Fruit fly (Drosophila melanogaster): ENCODE results near the gene Ac13E.

Gene Ac13E

DNA sequence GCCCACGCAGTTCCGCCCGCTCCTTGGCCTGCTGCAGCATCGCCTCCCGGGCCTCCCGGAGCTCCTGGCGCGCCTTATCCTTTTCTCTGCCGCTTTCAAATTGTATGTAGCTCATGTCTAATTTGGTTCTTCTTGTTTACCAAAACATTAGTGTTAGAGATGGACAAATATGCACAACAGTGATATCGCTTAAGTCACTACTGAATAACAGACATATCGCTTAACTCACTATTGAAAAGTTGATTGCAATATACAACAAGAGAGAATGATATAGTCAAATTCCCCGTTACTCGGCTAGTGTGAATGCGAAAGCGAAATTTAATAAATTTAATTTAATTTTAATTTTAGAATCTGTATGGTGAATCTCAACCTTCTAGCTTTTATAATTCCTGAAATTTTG, 20.3 kb upstream of the Ac13E start, which contains the start of gene CG9213:
TSS of gene CG9213 (minus strand) at position 152 of the 400 bp plus-strand sequence.
- TF ChIP-seq CG11902 (GFP tag; optimal IDR thresholded peaks at IDR 0.05): no peak
- no peak for TF ChIP-seq CG3032 (tag; optimal IDR thresholded peaks at IDR 0.05)
- no peak for TF ChIP-seq CG8119 (GFP tag; IDR thresholded peaks at IDR 0.05)
- no peak for TF ChIP-seq Eip75B (GFP tag; optimal IDR thresholded peaks at IDR 0.05)
- no peak for TF ChIP-seq Sox102F (GFP tag; optimal IDR thresholded peaks at IDR 0.05)
- no peak for TF ChIP-seq Sox14 (GFP tag; optimal IDR thresholded peaks at IDR 0.05)
- TF ChIP-seq Lpt (GFP tag; optimal IDR thresholded peaks at IDR 0.05): no peak
- no peak for TF ChIP-seq OdsH (GFP tag; optimal IDR thresholded peaks at IDR 0.05)
- TF ChIP-seq Sox15 (GFP tag; optimal IDR thresholded peaks at IDR 0.05): no peak
- no peak for TF ChIP-seq CG1621 (tag; optimal IDR thresholded peaks at IDR 0.05)
- TF ChIP-seq svp (GFP tag): no peak
- no peak for TF ChIP-seq CG34406 (GFP tag; optimal IDR thresholded peaks at IDR 0.05)
- no peak for TF ChIP-seq CG6808 (GFP tag; optimal IDR thresholded peaks at IDR 0.05)
- TF ChIP-seq Eip93F (GFP tag; optimal IDR thresholded peaks at IDR 0.05): no peak
- TF ChIP-seq CG6854 (GFP tag; optimal IDR thresholded peaks at IDR 0.05): no peak
- TF ChIP-seq fkh (GFP tag; optimal IDR thresholded peaks at IDR 0.05): peak; percentile 78
- no peak for TF ChIP-seq CG31627 (GFP tag; optimal IDR thresholded peaks at IDR 0.05)
- no peak for TF ChIP-seq CG6792 (GFP tag; optimal IDR thresholded peaks at IDR 0.05)
- TF ChIP-seq Met (GFP tag; optimal IDR thresholded peaks at IDR 0.05): no peak
- no peak for TF ChIP-seq CG4318 (GFP tag; optimal IDR thresholded peaks at IDR 0.05)
- no peak for TF ChIP-seq CG6163 (GFP tag; IDR thresholded peaks at IDR 0.05)
- TF ChIP-seq Hr38 (GFP tag; optimal IDR thresholded peaks at IDR 0.05): no peak
- TF ChIP-seq achi (GFP tag; optimal IDR thresholded peaks at IDR 0.05): no peak
- TF ChIP-seq esn (GFP tag; optimal IDR thresholded peaks at IDR 0.05): peak; percentile 4
- peak; percentile 55 for TF ChIP-seq Eip78C (GFP tag)

DNA sequence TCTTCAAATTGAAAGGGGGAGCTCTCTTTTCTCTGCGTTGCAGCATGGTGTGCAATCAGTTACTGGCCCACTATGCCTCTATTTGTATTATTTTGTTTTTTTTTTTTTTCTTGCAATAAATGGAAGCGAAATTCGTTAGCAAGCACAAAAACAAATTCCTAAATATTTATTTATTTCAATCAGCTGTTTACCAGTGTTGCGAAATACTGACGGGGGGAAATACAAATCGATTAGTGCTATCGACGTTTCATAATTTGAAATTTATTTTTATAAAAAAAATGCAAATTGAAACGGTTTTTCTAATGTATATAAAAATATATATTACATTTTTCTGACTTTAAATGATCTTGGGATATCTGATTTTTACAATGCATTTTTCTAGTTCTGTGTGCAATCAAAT, 17.9 kb upstream of the Ac13E start, which contains the start of gene CG15643:
TSS of gene CG15643 (minus strand) at position 211 of the 400 bp plus-strand sequence.
- TF ChIP-seq Eip93F (GFP tag; optimal IDR thresholded peaks at IDR 0.05) (no peak), spab (GFP tag; optimal IDR thresholded peaks at IDR 0.05) (no peak), CG34406 (GFP tag; optimal IDR thresholded peaks at IDR 0.05) (no peak), CG11294 (GFP tag; IDR thresholded peaks at IDR 0.05) (no peak), Ets96B (tag; optimal IDR thresholded peaks at IDR 0.05) (no peak), CG3919 (GFP tag; optimal IDR thresholded peaks at IDR 0.05) (no peak), CG31627 (GFP tag; optimal IDR thresholded peaks at IDR 0.05) (no peak), fkh (GFP tag; optimal IDR thresholded peaks at IDR 0.05) (peak; percentile 45), Eip78C (GFP tag) (peak; percentile 64), achi (GFP tag; optimal IDR thresholded peaks at IDR 0.05) (no peak)

DNA sequence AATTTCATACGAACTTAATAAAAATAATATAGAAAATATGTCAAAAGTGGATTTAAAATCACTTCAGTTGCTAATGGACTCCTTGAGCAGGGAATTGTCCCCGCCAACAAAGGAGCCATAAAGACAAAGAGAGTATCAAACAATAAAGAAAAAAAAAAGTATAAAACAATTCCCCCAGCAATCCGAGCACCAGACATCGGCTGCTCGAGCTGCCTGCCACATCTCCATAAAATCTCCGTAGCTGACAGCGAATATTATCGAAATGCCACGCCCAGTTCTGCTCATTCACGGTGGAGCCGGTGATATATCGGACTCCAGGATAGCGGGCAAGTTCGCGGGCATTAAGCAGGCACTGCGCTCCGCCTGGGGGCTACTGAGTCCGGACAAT, 14.9 kb upstream of the Ac13E start, which contains the start of gene CG7860:
TSS of gene CG7860 (plus strand) at position 11 of the 388 bp plus-strand sequence.
- TF ChIP-seq vri (GFP tag; optimal IDR thresholded peaks at IDR 0.05): no peak
- no peak for TF ChIP-seq CG8632 (GFP tag; optimal IDR thresholded peaks at IDR 0.05)
- peak; percentile 19 for TF ChIP-seq esn (GFP tag; optimal IDR thresholded peaks at IDR 0.05)
- peak; percentile 79 for TF ChIP-seq Sox14 (GFP tag; optimal IDR thresholded peaks at IDR 0.05)
- TF ChIP-seq topi (GFP tag; optimal IDR thresholded peaks at IDR 0.05): peak; percentile 6
- TF ChIP-seq CG9139 (GFP tag; optimal IDR thresholded peaks at IDR 0.05): peak; percentile 10
- TF ChIP-seq CG34406 (GFP tag; optimal IDR thresholded peaks at IDR 0.05): peak; percentile 30
- TF ChIP-seq CG6163 (GFP tag; IDR thresholded peaks at IDR 0.05): peak; percentile 55; the same call in 2 of the 3 replicates
- peak; percentile 20 for TF ChIP-seq CG3919 (GFP tag; optimal IDR thresholded peaks at IDR 0.05)
- peak; percentile 19 to 37 for TF ChIP-seq ss (GFP tag; optimal IDR thresholded peaks at IDR 0.05)
- TF ChIP-seq CG1621 (tag; optimal IDR thresholded peaks at IDR 0.05): peak; percentile 39
- peak; percentile 73 for TF ChIP-seq Eip78C (GFP tag)
- no peak for TF ChIP-seq CG11294 (GFP tag; IDR thresholded peaks at IDR 0.05)

DNA sequence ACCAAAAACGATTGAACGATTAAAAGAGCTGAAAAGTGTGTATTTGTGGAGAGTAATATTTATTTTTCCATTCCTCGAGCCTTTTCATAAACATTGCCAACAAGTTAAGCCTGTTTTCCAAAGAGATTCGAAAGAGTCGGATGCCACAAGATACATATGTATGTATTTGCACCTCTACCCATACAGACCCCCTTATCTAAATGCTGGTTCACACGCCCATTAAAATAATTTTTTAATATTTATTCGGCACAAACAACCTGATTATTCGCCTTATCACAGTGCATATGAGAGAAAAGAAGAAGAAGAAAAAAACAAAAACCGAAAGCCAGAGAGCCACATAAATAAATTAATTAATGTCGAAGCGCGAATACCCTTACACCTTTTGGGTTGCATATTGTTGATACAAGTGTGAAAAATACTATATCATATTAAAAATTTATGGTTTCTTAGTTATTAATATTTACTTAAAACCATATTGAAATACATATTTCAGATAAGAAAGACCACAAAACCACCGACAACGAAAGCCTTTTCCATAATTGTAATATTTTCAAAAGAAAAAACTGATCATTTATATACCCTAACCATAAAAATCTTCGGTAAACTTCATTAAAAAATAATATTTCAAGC, 14.4 kb upstream of the Ac13E start:
- TF ChIP-seq CG9139 (GFP tag; optimal IDR thresholded peaks at IDR 0.05) (no peak), Eip78C (GFP tag) (peak; percentile 79), svp (GFP tag) (peak; percentile 80), Eip93F (GFP tag; optimal IDR thresholded peaks at IDR 0.05) (peak; percentile 69), dsx (GFP tag; optimal IDR thresholded peaks at IDR 0.05; ENCODE audit: poor library complexity, severe bottlenecking) (peak; percentile 12), CG6854 (GFP tag; optimal IDR thresholded peaks at IDR 0.05) (peak; percentile 37), Ets96B (tag; optimal IDR thresholded peaks at IDR 0.05) (peak; percentile 21), fkh (GFP tag; optimal IDR thresholded peaks at IDR 0.05) (peak; percentile 63), spab (GFP tag; optimal IDR thresholded peaks at IDR 0.05) (no peak), CG3032 (tag; optimal IDR thresholded peaks at IDR 0.05) (peak; percentile 13), vri (GFP tag; optimal IDR thresholded peaks at IDR 0.05) (peak; percentile 26), acj6 (GFP tag; optimal IDR thresholded peaks at IDR 0.05) (no peak), CG8632 (GFP tag; optimal IDR thresholded peaks at IDR 0.05) (peak; percentile 41), Sox14 (GFP tag; optimal IDR thresholded peaks at IDR 0.05) (peak; percentile 4), ss (GFP tag; optimal IDR thresholded peaks at IDR 0.05) (peak in 1 of 2 experiments; percentile 53), esn (GFP tag; optimal IDR thresholded peaks at IDR 0.05) (peak; percentile 34), CG10631 (GFP tag; optimal IDR thresholded peaks at IDR 0.05) (peak; percentile 12), OdsH (GFP tag; optimal IDR thresholded peaks at IDR 0.05) (no peak)

Data from whole organism, prepupa.